Fruit fly (Drosophila melanogaster) whole organism: ENCODE results near the gene Tgs1.

Experiments
- CG8478 ChIP-seq: fragments of >200 bp; optimal IDR thresholded peaks from 2 replicates; lab custom pipeline; 2018; ENCODE audit warnings: inconsistent platforms
- Dll ChIP-seq: fragments of >200 bp; optimal IDR thresholded peaks from 2 replicates; lab custom pipeline; 2017
- EcR ChIP-seq, 2 experiments: fragments of >200 bp; optimal IDR thresholded peaks; 2 replicates each; lab custom pipeline; 2017; ENCODE audit warnings: missing biosample characterization in 2 of 2, missing genetic modification characterization in 2 of 2, missing genetic modification reagents in 2 of 2
- pan ChIP-seq: fragments of >200 bp; optimal IDR thresholded peaks from 2 replicates; lab custom pipeline; 2017
- psq ChIP-seq: fragments of >200 bp; optimal IDR thresholded peaks from 2 replicates; lab custom pipeline; 2017
- usp ChIP-seq: fragments of >200 bp; optimal IDR thresholded peaks from 2 replicates; lab custom pipeline; 2017; ENCODE audit warnings: missing biosample characterization, missing genetic modification characterization, mixed read lengths

Tgs1 gene

dm6 chr3R:18255281-18255680 lies at the start of gene Tgs1, which contains the start of the genes Ada2a, Polr2D and moi:
TSS of gene Tgs1 (plus strand) at chr3R:18255530.
TSS of gene Ada2a (minus strand) at chr3R:18255487.
TSS of gene Polr2D (minus strand) at chr3R:18255487.
TSS of gene moi (plus strand) at chr3R:18255530.
- TF ChIP-seq Dll (lab: Kevin White, UChicago) (no peak), CG8478 (lab: Kevin White, UChicago) (no peak)

- TF ChIP-seq Dll (lab: Kevin White, UChicago), result no peak
- no peak for TF ChIP-seq EcR (GFP tag; optimal IDR thresholded peaks at IDR 0.05; lab: Kevin White, UChicago)
- no peak for TF ChIP-seq pan (lab: Kevin White, UChicago)
- TF ChIP-seq CG8478 (lab: Kevin White, UChicago), result no peak
- no peak for TF ChIP-seq psq (lab: Kevin White, UChicago)
- no peak for TF ChIP-seq usp (GFP tag; lab: Kevin White, UChicago)
These were observed 46.9 kb upstream of the Tgs1 start, which contains the start of gene CG44158 for dm6 chr3R:18208479-18208878. TSS of gene CG44158 (plus strand) at chr3R:18208779.

dm6 chr3R:18215300-18215699 lies 40.0 kb upstream of the Tgs1 start:
- no peak for TF ChIP-seq CG8478 (lab: Kevin White, UChicago)
- TF ChIP-seq psq (lab: Kevin White, UChicago), result no peak
- no peak for TF ChIP-seq pan (lab: Kevin White, UChicago)
- no peak for TF ChIP-seq Dll (lab: Kevin White, UChicago)
- TF ChIP-seq usp (GFP tag; lab: Kevin White, UChicago), result no peak

- TF ChIP-seq EcR (GFP tag; optimal IDR thresholded peaks at IDR 0.05; lab: Kevin White, UChicago), result no peak
- TF ChIP-seq CG8478 (lab: Kevin White, UChicago), result no peak
- TF ChIP-seq Dll (lab: Kevin White, UChicago), result no peak
- no peak for TF ChIP-seq usp (GFP tag; lab: Kevin White, UChicago)
- TF ChIP-seq pan (lab: Kevin White, UChicago), result no peak
- TF ChIP-seq psq (lab: Kevin White, UChicago), result no peak
These were observed 39.4 kb upstream of the Tgs1 start, which contains the start of gene CG14314 for dm6 chr3R:18215900-18216299. TSS of gene CG14314 (plus strand) at chr3R:18216142.

dm6 chr3R:18220211-18220749 lies 35.0 kb upstream of the Tgs1 start, which contains the start of the genes CG7988 and CG7183:
TSS of gene CG7988 (plus strand) at chr3R:18220526.
TSS of gene CG7183 (minus strand) at chr3R:18220699.
- TF ChIP-seq pan (lab: Kevin White, UChicago), result no peak

dm6 chr3R:18223434-18223833 lies 31.9 kb upstream of the Tgs1 start, which contains the start of the genes mTerf5 and Non3:
TSS of gene mTerf5 (minus strand) at chr3R:18223682.
TSS of gene Non3 (plus strand) at chr3R:18223722.
- TF ChIP-seq psq (lab: Kevin White, UChicago), result no peak

dm6 chr3R:18226043-18226808 lies 29.1 kb upstream of the Tgs1 start, which contains the start of the genes CG7168 and Mdh2:
TSS of gene CG7168 (minus strand) at chr3R:18226082.
TSS of gene Mdh2 (plus strand) at chr3R:18226396.
- TF ChIP-seq psq (lab: Kevin White, UChicago) (no peak), CG8478 (lab: Kevin White, UChicago) (no peak), usp (GFP tag; lab: Kevin White, UChicago) (no peak), pan (lab: Kevin White, UChicago) (no peak), EcR (GFP tag; optimal IDR thresholded peaks at IDR 0.05; lab: Kevin White, UChicago) (no peak), Dll (lab: Kevin White, UChicago) (no peak)

dm6 chr3R:18226809-18227157 lies 28.5 kb upstream of the Tgs1 start:
- TF ChIP-seq CG8478 (lab: Kevin White, UChicago) (no peak), psq (lab: Kevin White, UChicago) (no peak), Dll (lab: Kevin White, UChicago) (no peak), usp (GFP tag; lab: Kevin White, UChicago) (no peak), pan (lab: Kevin White, UChicago) (no peak)

dm6 chr3R:18227385-18227784 lies 27.9 kb upstream of the Tgs1 start:
- no peak for TF ChIP-seq psq (lab: Kevin White, UChicago)
- no peak for TF ChIP-seq pan (lab: Kevin White, UChicago)
- no peak for TF ChIP-seq CG8478 (lab: Kevin White, UChicago)
- no peak for TF ChIP-seq Dll (lab: Kevin White, UChicago)

dm6 chr3R:18228713-18229222 lies 26.6 kb upstream of the Tgs1 start:
- TF ChIP-seq EcR (GFP tag; optimal IDR thresholded peaks at IDR 0.05; lab: Kevin White, UChicago) (no peak), Dll (lab: Kevin White, UChicago) (no peak), psq (lab: Kevin White, UChicago) (no peak), usp (GFP tag; lab: Kevin White, UChicago) (no peak), CG8478 (lab: Kevin White, UChicago) (no peak), pan (lab: Kevin White, UChicago) (no peak)

- TF ChIP-seq Dll (lab: Kevin White, UChicago) (no peak), psq (lab: Kevin White, UChicago) (no peak), CG8478 (lab: Kevin White, UChicago) (no peak), EcR (GFP tag; optimal IDR thresholded peaks at IDR 0.05; lab: Kevin White, UChicago) (no peak), usp (GFP tag; lab: Kevin White, UChicago) (no peak), pan (lab: Kevin White, UChicago) (no peak)
These were observed 25.1 kb upstream of the Tgs1 start for dm6 chr3R:18230229-18230628.
